Fruit fly (Drosophila melanogaster): Measurements from ENCODE around the gene CG34260.
A peak's percentile ranks its signal among the peaks of the same experiment; 100 is the strongest.

CG34260 gene

dm6 chr3L:20729415-20729814, 15.5 kb downstream of the CG34260 start:
- TF ChIP-seq pad (GFP tag; optimal IDR thresholded peaks at IDR 0.05) (no peak), CG14711 (tag; optimal IDR thresholded peaks at IDR 0.05) (no peak), kay (GFP tag; ENCODE audit: borderline replicate concordance) (no peak), CG33017 (tag; optimal IDR thresholded peaks at IDR 0.05) (no peak), CG7101 (tag; optimal IDR thresholded peaks at IDR 0.05) (no peak), cnc (optimal IDR thresholded peaks at IDR 0.05) (no peak), CG5204 (GFP tag; optimal IDR thresholded peaks at IDR 0.05) (no peak), CG1620 (GFP tag; optimal IDR thresholded peaks at IDR 0.05) (no peak), bab1 (GFP tag; optimal IDR thresholded peaks at IDR 0.05) (no peak), Clk (GFP tag; optimal IDR thresholded peaks at IDR 0.05) (no peak), toe (GFP tag; optimal IDR thresholded peaks at IDR 0.05) (no peak), Mnt (GFP tag; optimal IDR thresholded peaks at IDR 0.05) (no peak), tj (GFP tag; optimal IDR thresholded peaks at IDR 0.05) (no peak), cic (GFP tag; optimal IDR thresholded peaks at IDR 0.05) (no peak), Crg-1 (GFP tag; optimal IDR thresholded peaks at IDR 0.05) (no peak), CG12768 (GFP tag; optimal IDR thresholded peaks at IDR 0.05) (no peak), Hr96 (GFP tag; optimal IDR thresholded peaks at IDR 0.05) (no peak), CG11617 (GFP tag; optimal IDR thresholded peaks at IDR 0.05) (no peak)

dm6 chr3L:20730323-20731238, 16.7 kb downstream of the CG34260 start, which contains the start of gene CG13252:
CG13252 (plus strand) TSS chr3L:20730591.
- peak; percentile 4 for TF ChIP-seq CG33017 (tag; optimal IDR thresholded peaks at IDR 0.05)
- peak; percentile 48 for TF ChIP-seq kay (GFP tag; ENCODE audit: borderline replicate concordance)
- TF ChIP-seq Hr96 (GFP tag; optimal IDR thresholded peaks at IDR 0.05): no peak
- TF ChIP-seq CG7101 (tag; optimal IDR thresholded peaks at IDR 0.05): no peak
- TF ChIP-seq ovo (GFP tag; optimal IDR thresholded peaks at IDR 0.05): no peak
- TF ChIP-seq CG7045 (GFP tag; optimal IDR thresholded peaks at IDR 0.05): no peak
- TF ChIP-seq CG11617 (GFP tag; optimal IDR thresholded peaks at IDR 0.05): no peak
- no peak for TF ChIP-seq Clk (GFP tag; optimal IDR thresholded peaks at IDR 0.05)
- TF ChIP-seq CG14711 (tag; optimal IDR thresholded peaks at IDR 0.05): no peak
- no peak for TF ChIP-seq CG5204 (GFP tag; optimal IDR thresholded peaks at IDR 0.05)
- TF ChIP-seq tj (GFP tag; optimal IDR thresholded peaks at IDR 0.05): peak; percentile 32
- TF ChIP-seq CG1620 (GFP tag; optimal IDR thresholded peaks at IDR 0.05): no peak
- TF ChIP-seq Mnt (GFP tag; optimal IDR thresholded peaks at IDR 0.05): peak; percentile 27
- TF ChIP-seq bab1 (GFP tag; optimal IDR thresholded peaks at IDR 0.05): peak; percentile 1
- no peak for TF ChIP-seq Crg-1 (GFP tag; optimal IDR thresholded peaks at IDR 0.05)
- peak; percentile 48 for TF ChIP-seq CG12768 (GFP tag; optimal IDR thresholded peaks at IDR 0.05)
- TF ChIP-seq toe (GFP tag; optimal IDR thresholded peaks at IDR 0.05): peak; percentile 27
- no peak for TF ChIP-seq cnc (optimal IDR thresholded peaks at IDR 0.05)
- TF ChIP-seq cic (GFP tag; optimal IDR thresholded peaks at IDR 0.05): no peak
- no peak for TF ChIP-seq pad (GFP tag; optimal IDR thresholded peaks at IDR 0.05)

- TF ChIP-seq tj (GFP tag; optimal IDR thresholded peaks at IDR 0.05) (peak; percentile 37), ovo (GFP tag; optimal IDR thresholded peaks at IDR 0.05) (no peak), toe (GFP tag; optimal IDR thresholded peaks at IDR 0.05) (no peak)
Observed at dm6 chr3L:20732492-20732891, 18.6 kb downstream of the CG34260 start.

dm6 chr3L:20733530-20734257, 19.8 kb downstream of the CG34260 start:
- no peak for TF ChIP-seq CG7045 (GFP tag; optimal IDR thresholded peaks at IDR 0.05)
- no peak for TF ChIP-seq CG5204 (GFP tag; optimal IDR thresholded peaks at IDR 0.05)
- TF ChIP-seq kay (GFP tag; ENCODE audit: borderline replicate concordance): no peak
- TF ChIP-seq cic (GFP tag; optimal IDR thresholded peaks at IDR 0.05): no peak
- TF ChIP-seq CG33017 (tag; optimal IDR thresholded peaks at IDR 0.05): no peak
- peak; percentile 98 for TF ChIP-seq tj (GFP tag; optimal IDR thresholded peaks at IDR 0.05)
- TF ChIP-seq bab1 (GFP tag; optimal IDR thresholded peaks at IDR 0.05): no peak

dm6 chr3L:20734258-20734624, 20.3 kb downstream of the CG34260 start:
- TF ChIP-seq bab1 (GFP tag; optimal IDR thresholded peaks at IDR 0.05) (no peak), Crg-1 (GFP tag; optimal IDR thresholded peaks at IDR 0.05) (no peak), tj (GFP tag; optimal IDR thresholded peaks at IDR 0.05) (peak; percentile 94), cic (GFP tag; optimal IDR thresholded peaks at IDR 0.05) (no peak), pad (GFP tag; optimal IDR thresholded peaks at IDR 0.05) (no peak), CG11617 (GFP tag; optimal IDR thresholded peaks at IDR 0.05) (no peak), cnc (optimal IDR thresholded peaks at IDR 0.05) (no peak)

- TF ChIP-seq Crg-1 (GFP tag; optimal IDR thresholded peaks at IDR 0.05): no peak
- TF ChIP-seq kay (GFP tag; ENCODE audit: borderline replicate concordance): peak; percentile 65
Observed at dm6 chr3L:20736266-20736665, 22.4 kb downstream of the CG34260 start.

Data from whole organism, adult.